Fruit fly (Drosophila melanogaster) whole organism, adult: ENCODE results near the gene CG7115.
A peak's percentile ranks its signal among the peaks of the same experiment; 100 is the strongest.

Experiments
- CG11617 ChIP-seq: fragments of 200-800 bp; sonication (Bioruptor generic); optimal IDR thresholded peaks from 2 replicates; lab custom pipeline; 2017; ENCODE audit warnings: mild to moderate bottlenecking, missing biosample characterization, missing genetic modification reagents, missing genetic modification characterization
- CG12768 ChIP-seq: fragments of 200-800 bp; sonication (Bioruptor generic); optimal IDR thresholded peaks from 2 replicates; lab custom pipeline; 2017; ENCODE audit warnings: missing biosample characterization, missing genetic modification characterization, mild to moderate bottlenecking, moderate library complexity, missing genetic modification reagents
- CG14711 ChIP-seq: fragments of 200-800 bp; sonication (Bioruptor generic); optimal IDR thresholded peaks from 2 replicates; lab custom pipeline; 2018; ENCODE audit warnings: missing biosample characterization, mild to moderate bottlenecking, missing genetic modification characterization, moderate library complexity
- CG1620 ChIP-seq: fragments of 200-800 bp; sonication (Bioruptor generic); optimal IDR thresholded peaks from 2 replicates; lab custom pipeline; 2016; ENCODE audit warnings: missing biosample characterization, missing genetic modification characterization
- CG33017 ChIP-seq: fragments of 200-800 bp; sonication (Bioruptor generic); optimal IDR thresholded peaks from 2 replicates; lab custom pipeline; 2018; ENCODE audit warnings: missing biosample characterization, mild to moderate bottlenecking, missing genetic modification characterization, moderate library complexity
- CG5204 ChIP-seq: fragments of 200-800 bp; sonication (Bioruptor generic); optimal IDR thresholded peaks from 2 replicates; lab custom pipeline; 2016; ENCODE audit warnings: missing biosample characterization, missing genetic modification characterization
- CG7045 ChIP-seq: fragments of 200-800 bp; sonication (Bioruptor generic); optimal IDR thresholded peaks from 2 replicates; lab custom pipeline; 2017; ENCODE audit warnings: missing biosample characterization, mild to moderate bottlenecking, missing genetic modification characterization
- CG7101 ChIP-seq: fragments of 200-800 bp; sonication (Bioruptor generic); optimal IDR thresholded peaks from 2 replicates; lab custom pipeline; 2018; ENCODE audit warnings: missing biosample characterization, mild to moderate bottlenecking, missing genetic modification characterization, moderate library complexity
- Clk ChIP-seq: fragments of 200-800 bp; sonication (Bioruptor generic); optimal IDR thresholded peaks from 2 replicates; lab custom pipeline; 2017; ENCODE audit warnings: missing biosample characterization, missing genetic modification characterization
- Crg-1 ChIP-seq: fragments of 200-800 bp; sonication (Bioruptor generic); optimal IDR thresholded peaks from 2 replicates; lab custom pipeline; 2016; ENCODE audit warnings: missing biosample characterization, missing genetic modification characterization
- Hr96 ChIP-seq: fragments of 200-800 bp; sonication (Bioruptor generic); optimal IDR thresholded peaks from 2 replicates; lab custom pipeline; 2016; ENCODE audit warnings: missing biosample characterization, missing genetic modification characterization
- Mnt ChIP-seq: fragments of 200-800 bp; sonication (Bioruptor generic); optimal IDR thresholded peaks from 2 replicates; lab custom pipeline; 2016; ENCODE audit warnings: missing biosample characterization, mild to moderate bottlenecking, missing genetic modification characterization
- bab1 ChIP-seq: fragments of 200-800 bp; sonication (Bioruptor generic); optimal IDR thresholded peaks from 3 replicates; lab custom pipeline; 2019; ENCODE audit warnings: missing biosample characterization, mild to moderate bottlenecking, missing genetic modification characterization, moderate library complexity
- cic ChIP-seq: fragments of 200-800 bp; sonication (Bioruptor generic); optimal IDR thresholded peaks from 2 replicates; lab custom pipeline; 2017; ENCODE audit warnings: missing biosample characterization, mild to moderate bottlenecking, missing genetic modification characterization, moderate library complexity
- cnc ChIP-seq, 2 experiments: fragments of >200 bp; optimal IDR thresholded peaks; 2 replicates each; lab custom pipeline; 2017
- kay ChIP-seq: fragments of 200-800 bp; sonication (Bioruptor generic); peaks from one replicate; lab custom pipeline; 2016; ENCODE audit warnings: missing biosample characterization, missing genetic modification characterization, borderline replicate concordance
- ovo ChIP-seq: fragments of 200-800 bp; sonication (Bioruptor generic); optimal IDR thresholded peaks from 2 replicates; lab custom pipeline; 2016; ENCODE audit warnings: missing biosample characterization, missing genetic modification characterization
- pad ChIP-seq: fragments of 200-800 bp; sonication (Bioruptor generic); optimal IDR thresholded peaks from 3 replicates; lab custom pipeline; 2017; ENCODE audit warnings: missing biosample characterization, missing genetic modification characterization, mild to moderate bottlenecking, moderate library complexity, missing genetic modification reagents
- tj ChIP-seq: fragments of 200-800 bp; sonication (Bioruptor generic); optimal IDR thresholded peaks from 3 replicates; lab custom pipeline; 2017; ENCODE audit warnings: missing biosample characterization, mild to moderate bottlenecking, missing genetic modification characterization, moderate library complexity
- toe ChIP-seq: fragments of 200-800 bp; sonication (Bioruptor generic); optimal IDR thresholded peaks from 2 replicates; lab custom pipeline; 2016; ENCODE audit warnings: missing biosample characterization, missing genetic modification characterization

The CG7115 gene

DNA sequence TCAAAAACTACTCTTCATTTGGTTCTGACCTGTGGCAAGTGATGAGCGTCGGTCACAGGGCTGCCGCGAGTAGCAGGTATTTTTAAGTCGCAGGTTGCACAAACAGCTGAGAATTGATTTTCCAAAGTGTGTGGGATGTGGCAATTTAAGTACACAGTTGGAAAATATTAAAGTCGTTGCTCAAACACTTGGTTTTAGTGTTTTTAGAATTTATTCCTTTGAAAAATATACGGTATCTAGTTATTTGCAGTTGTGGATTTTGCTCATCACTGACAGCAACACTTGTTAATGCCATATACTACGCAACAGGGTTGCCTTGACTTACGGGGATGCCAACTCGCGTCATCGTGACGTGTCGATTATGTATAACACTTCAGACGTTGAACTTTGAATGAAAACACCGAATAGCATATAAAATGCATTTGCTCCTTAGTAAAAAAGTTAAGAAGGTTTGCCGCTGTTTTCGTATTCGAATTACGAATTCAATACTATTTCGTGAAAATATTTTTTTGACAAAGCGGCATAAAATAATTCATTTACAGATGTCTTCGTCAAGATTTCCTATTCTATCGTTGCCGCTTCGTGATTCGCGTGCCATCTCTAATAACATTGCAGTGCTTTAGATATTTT is 21.0 kb upstream of the CG7115 start, which contains the start of the genes Herp and r2d2:
Gene Herp, minus strand, starts transcription at position 255 of the 630 bp plus-strand sequence.
Gene r2d2, plus strand, starts transcription at position 344 of the 630 bp plus-strand sequence.
- TF ChIP-seq cnc (optimal IDR thresholded peaks at IDR 0.05; lab: Kevin White, UChicago): peak in 1 of 2 experiments; percentile 33
- peak; percentile 96 for TF ChIP-seq Hr96 (GFP tag; lab: Kevin White, UChicago)
- peak; percentile 79 for TF ChIP-seq pad (GFP tag; lab: Kevin White, UChicago)
- TF ChIP-seq toe (GFP tag; lab: Kevin White, UChicago): peak; percentile 97
- TF ChIP-seq CG7101 (tag; lab: Kevin White, UChicago): peak; percentile 91
- TF ChIP-seq ovo (GFP tag; lab: Kevin White, UChicago): peak; percentile 90
- TF ChIP-seq CG14711 (tag; lab: Kevin White, UChicago): peak; percentile 85
- TF ChIP-seq CG1620 (GFP tag; lab: Kevin White, UChicago): peak; percentile 92
- peak; percentile 89 for TF ChIP-seq Crg-1 (GFP tag; lab: Kevin White, UChicago)
- peak; percentile 91 for TF ChIP-seq CG11617 (GFP tag; lab: Kevin White, UChicago)
- TF ChIP-seq cic (GFP tag; lab: Kevin White, UChicago): peak; percentile 66
- peak; percentile 84 for TF ChIP-seq kay (GFP tag; lab: Kevin White, UChicago)
- TF ChIP-seq CG12768 (GFP tag; lab: Kevin White, UChicago): peak; percentile 96
- TF ChIP-seq tj (GFP tag; lab: Kevin White, UChicago): peak; percentile 68
- peak; percentile 90 for TF ChIP-seq CG7045 (GFP tag; lab: Kevin White, UChicago)
- TF ChIP-seq Clk (GFP tag; lab: Kevin White, UChicago): peak; percentile 73
- TF ChIP-seq Mnt (GFP tag; lab: Kevin White, UChicago): peak; percentile 90
- TF ChIP-seq CG5204 (GFP tag; lab: Kevin White, UChicago): peak; percentile 94
- peak; percentile 89 for TF ChIP-seq bab1 (GFP tag; lab: Kevin White, UChicago)
- peak; percentile 92 for TF ChIP-seq CG33017 (tag; lab: Kevin White, UChicago)

DNA sequence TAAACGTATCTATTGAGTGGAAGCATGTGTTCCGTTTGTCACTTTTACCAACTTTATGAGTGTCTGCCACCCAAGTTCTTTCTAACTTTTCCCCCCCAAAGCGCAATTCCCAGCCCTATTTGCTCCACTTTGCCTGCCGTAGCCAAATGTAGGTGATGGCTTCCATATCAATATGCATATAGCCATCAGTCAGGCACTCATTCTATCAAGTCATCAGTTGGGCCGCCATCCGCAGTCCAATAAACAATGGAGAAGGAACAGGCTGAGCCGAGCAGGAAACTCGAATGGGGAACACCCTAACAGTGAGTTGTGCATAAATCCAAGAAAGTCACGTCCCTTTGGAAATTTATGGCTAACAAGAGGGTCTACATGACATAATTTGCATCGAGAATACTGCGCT is 13.4 kb upstream of the CG7115 start:
- no peak for TF ChIP-seq tj (GFP tag; lab: Kevin White, UChicago)
- TF ChIP-seq cic (GFP tag; lab: Kevin White, UChicago): no peak
- TF ChIP-seq pad (GFP tag; lab: Kevin White, UChicago): no peak
- no peak for TF ChIP-seq kay (GFP tag; lab: Kevin White, UChicago)
- TF ChIP-seq CG7101 (tag; lab: Kevin White, UChicago): no peak
- TF ChIP-seq CG1620 (GFP tag; lab: Kevin White, UChicago): no peak
- no peak for TF ChIP-seq toe (GFP tag; lab: Kevin White, UChicago)
- no peak for TF ChIP-seq Mnt (GFP tag; lab: Kevin White, UChicago)
- TF ChIP-seq Hr96 (GFP tag; lab: Kevin White, UChicago): no peak
- no peak for TF ChIP-seq CG5204 (GFP tag; lab: Kevin White, UChicago)
- TF ChIP-seq CG11617 (GFP tag; lab: Kevin White, UChicago): no peak
- no peak for TF ChIP-seq ovo (GFP tag; lab: Kevin White, UChicago)
- no peak for TF ChIP-seq CG33017 (tag; lab: Kevin White, UChicago)
- TF ChIP-seq CG14711 (tag; lab: Kevin White, UChicago): no peak

DNA sequence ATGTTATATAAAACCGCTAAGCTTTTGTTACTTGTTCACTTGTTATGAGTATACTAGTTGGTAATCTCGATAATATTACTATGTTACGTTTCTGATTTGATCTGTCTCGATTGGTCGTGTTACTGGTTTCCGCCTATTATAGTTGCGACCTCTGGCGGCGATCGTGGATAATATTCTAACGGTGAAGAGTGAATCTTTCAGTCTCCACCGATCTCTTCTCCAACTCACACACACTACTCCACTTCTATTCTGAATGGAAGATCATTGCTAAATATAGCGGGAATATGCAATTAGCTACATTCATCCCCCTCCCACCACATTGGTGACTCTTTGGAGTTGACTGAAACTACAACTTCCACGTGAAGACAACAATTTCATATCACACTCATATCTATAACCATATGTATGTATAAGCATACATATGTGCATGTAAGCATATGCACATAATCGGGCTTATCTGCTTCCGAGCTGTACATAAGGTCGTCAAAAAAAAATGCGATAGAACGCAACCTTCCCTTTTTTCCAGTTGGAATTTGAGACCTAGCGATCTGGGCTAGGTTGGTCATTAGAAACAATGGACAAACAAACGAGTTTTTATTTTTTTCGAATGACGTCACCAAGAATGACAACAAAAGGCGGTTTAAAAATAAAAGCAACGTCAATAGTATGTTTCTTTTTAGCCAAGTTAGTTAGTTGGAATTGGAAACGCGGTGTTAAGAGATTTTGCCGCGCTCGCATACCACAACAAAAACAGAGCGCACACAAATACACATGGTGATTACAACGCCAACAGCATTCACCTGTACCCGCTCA is 11.9 kb upstream of the CG7115 start:
- TF ChIP-seq bab1 (GFP tag; lab: Kevin White, UChicago): no peak
- TF ChIP-seq CG7101 (tag; lab: Kevin White, UChicago): no peak
- peak; percentile 21 for TF ChIP-seq Crg-1 (GFP tag; lab: Kevin White, UChicago)
- peak; percentile 57 for TF ChIP-seq CG7045 (GFP tag; lab: Kevin White, UChicago)
- no peak for TF ChIP-seq cic (GFP tag; lab: Kevin White, UChicago)
- TF ChIP-seq CG11617 (GFP tag; lab: Kevin White, UChicago): no peak
- peak; percentile 89 for TF ChIP-seq ovo (GFP tag; lab: Kevin White, UChicago)
- TF ChIP-seq Mnt (GFP tag; lab: Kevin White, UChicago): no peak
- TF ChIP-seq pad (GFP tag; lab: Kevin White, UChicago): peak; percentile 98
- TF ChIP-seq CG1620 (GFP tag; lab: Kevin White, UChicago): no peak
- no peak for TF ChIP-seq cnc (optimal IDR thresholded peaks at IDR 0.05; lab: Kevin White, UChicago)
- TF ChIP-seq kay (GFP tag; lab: Kevin White, UChicago): peak; percentile 98
- no peak for TF ChIP-seq Hr96 (GFP tag; lab: Kevin White, UChicago)

DNA sequence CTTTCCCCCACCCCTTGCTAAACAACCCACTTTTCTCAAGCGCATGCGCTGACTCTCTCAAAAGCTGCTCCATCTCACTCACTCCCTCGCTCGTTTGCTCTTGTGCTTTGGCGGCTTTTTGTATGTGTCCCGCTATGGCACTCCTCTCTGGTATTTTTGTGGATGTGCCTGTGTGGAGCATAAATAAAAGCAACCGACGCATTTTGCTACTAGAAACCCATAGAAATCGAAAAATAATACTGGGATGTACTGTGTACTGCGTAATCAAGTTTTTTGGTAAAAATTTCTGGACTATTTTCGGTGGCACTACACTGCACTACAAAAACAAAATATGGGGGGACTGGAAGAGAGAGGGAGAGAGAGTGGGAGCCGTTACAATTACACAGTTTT is 11.3 kb upstream of the CG7115 start:
- TF ChIP-seq CG14711 (tag; lab: Kevin White, UChicago) (no peak), toe (GFP tag; lab: Kevin White, UChicago) (no peak), cnc (optimal IDR thresholded peaks at IDR 0.05; lab: Kevin White, UChicago) (no peak), tj (GFP tag; lab: Kevin White, UChicago) (peak; percentile 85), cic (GFP tag; lab: Kevin White, UChicago) (peak; percentile 88), Clk (GFP tag; lab: Kevin White, UChicago) (no peak), CG12768 (GFP tag; lab: Kevin White, UChicago) (peak; percentile 65), Hr96 (GFP tag; lab: Kevin White, UChicago) (no peak), bab1 (GFP tag; lab: Kevin White, UChicago) (peak; percentile 56), pad (GFP tag; lab: Kevin White, UChicago) (peak; percentile 96), CG33017 (tag; lab: Kevin White, UChicago) (peak; percentile 57), CG11617 (GFP tag; lab: Kevin White, UChicago) (peak; percentile 1), Crg-1 (GFP tag; lab: Kevin White, UChicago) (no peak), CG7101 (tag; lab: Kevin White, UChicago) (no peak), CG5204 (GFP tag; lab: Kevin White, UChicago) (no peak), kay (GFP tag; lab: Kevin White, UChicago) (peak; percentile 95), ovo (GFP tag; lab: Kevin White, UChicago) (peak; percentile 67), CG7045 (GFP tag; lab: Kevin White, UChicago) (no peak), Mnt (GFP tag; lab: Kevin White, UChicago) (peak; percentile 95), CG1620 (GFP tag; lab: Kevin White, UChicago) (no peak)
